Worm (Caenorhabditis elegans): Measurements from ENCODE around the gene K08A2.2.
"Not testable (repeated sequence)": the region's sequence is repeated elsewhere in the genome, so short reads cannot be mapped to it uniquely, and the experiment has no call there.

ce11 chrII:3032480-3032879 lies 41.1 kb downstream of the K08A2.2 start, which contains the start of gene B0454.6:
- not testable (repeated sequence) for TF ChIP-seq nhr-76 (tag; optimal IDR thresholded peaks at IDR 0.05); sptf-1 (tag; optimal IDR thresholded peaks at IDR 0.05); snpc-4 (tag; optimal IDR thresholded peaks at IDR 0.05); lin-13 (tag; optimal IDR thresholded peaks at IDR 0.05); unc-62 (GFP tag; optimal IDR thresholded peaks at IDR 0.05)

Data from whole organism, mixed stage, embryonic.